Fruit fly (Drosophila melanogaster) whole organism, adult: ENCODE results near the gene CG17105.

Source experiments
- CG11617 ChIP-seq: fragments of 200-800 bp; sonication (Bioruptor generic); optimal IDR thresholded peaks from 2 replicates; lab custom pipeline; 2017; ENCODE audit warnings: mild to moderate bottlenecking, missing biosample characterization, missing genetic modification reagents, missing genetic modification characterization
- CG12768 ChIP-seq: fragments of 200-800 bp; sonication (Bioruptor generic); optimal IDR thresholded peaks from 2 replicates; lab custom pipeline; 2017; ENCODE audit warnings: missing biosample characterization, missing genetic modification characterization, mild to moderate bottlenecking, moderate library complexity, missing genetic modification reagents
- CG33017 ChIP-seq: fragments of 200-800 bp; sonication (Bioruptor generic); optimal IDR thresholded peaks from 2 replicates; lab custom pipeline; 2018; ENCODE audit warnings: missing biosample characterization, mild to moderate bottlenecking, missing genetic modification characterization, moderate library complexity
- CG5204 ChIP-seq: fragments of 200-800 bp; sonication (Bioruptor generic); optimal IDR thresholded peaks from 2 replicates; lab custom pipeline; 2016; ENCODE audit warnings: missing biosample characterization, missing genetic modification characterization
- CG7101 ChIP-seq: fragments of 200-800 bp; sonication (Bioruptor generic); optimal IDR thresholded peaks from 2 replicates; lab custom pipeline; 2018; ENCODE audit warnings: missing biosample characterization, mild to moderate bottlenecking, missing genetic modification characterization, moderate library complexity
- Crg-1 ChIP-seq: fragments of 200-800 bp; sonication (Bioruptor generic); optimal IDR thresholded peaks from 2 replicates; lab custom pipeline; 2016; ENCODE audit warnings: missing biosample characterization, missing genetic modification characterization
- bab1 ChIP-seq: fragments of 200-800 bp; sonication (Bioruptor generic); optimal IDR thresholded peaks from 3 replicates; lab custom pipeline; 2019; ENCODE audit warnings: missing biosample characterization, mild to moderate bottlenecking, missing genetic modification characterization, moderate library complexity
- kay ChIP-seq: fragments of 200-800 bp; sonication (Bioruptor generic); peaks from one replicate; lab custom pipeline; 2016; ENCODE audit warnings: missing biosample characterization, missing genetic modification characterization, borderline replicate concordance
- tj ChIP-seq: fragments of 200-800 bp; sonication (Bioruptor generic); optimal IDR thresholded peaks from 3 replicates; lab custom pipeline; 2017; ENCODE audit warnings: missing biosample characterization, mild to moderate bottlenecking, missing genetic modification characterization, moderate library complexity
- toe ChIP-seq: fragments of 200-800 bp; sonication (Bioruptor generic); optimal IDR thresholded peaks from 2 replicates; lab custom pipeline; 2016; ENCODE audit warnings: missing biosample characterization, missing genetic modification characterization

DNA sequence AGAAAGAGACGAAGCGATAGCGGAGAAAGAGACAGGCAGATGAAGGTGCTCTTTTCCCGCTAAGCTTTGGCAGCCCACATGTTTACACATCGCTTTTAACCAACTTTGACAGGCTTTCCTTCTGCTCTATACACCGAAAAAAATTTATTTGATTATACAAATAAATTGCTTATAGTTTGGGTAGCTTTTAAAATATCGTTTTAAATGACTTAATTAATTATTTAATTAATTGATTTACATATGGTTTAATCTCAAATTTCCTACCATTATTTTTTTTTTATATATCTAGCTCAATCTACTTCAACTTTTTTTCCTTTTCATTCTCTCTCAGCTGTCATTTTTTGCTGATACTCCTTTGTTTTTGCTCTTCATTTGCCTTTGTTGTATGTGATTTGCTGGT is 7.8 kb upstream of the CG17105 start:
- TF ChIP-seq CG12768 (GFP tag; lab: Kevin White, UChicago) (no peak), bab1 (GFP tag; lab: Kevin White, UChicago) (no peak), CG7101 (no peak), Crg-1 (GFP tag; lab: Kevin White, UChicago) (no peak), tj (GFP tag; lab: Kevin White, UChicago) (no peak), CG5204 (no peak), CG33017 (tag; lab: Kevin White, UChicago) (no peak), kay (GFP tag; lab: Kevin White, UChicago) (no peak), CG11617 (GFP tag; lab: Kevin White, UChicago) (no peak), toe (GFP tag; lab: Kevin White, UChicago) (no peak)
